Fruit fly (Drosophila melanogaster): Measurements from ENCODE around the gene Pus10.

Gene Pus10

DNA sequence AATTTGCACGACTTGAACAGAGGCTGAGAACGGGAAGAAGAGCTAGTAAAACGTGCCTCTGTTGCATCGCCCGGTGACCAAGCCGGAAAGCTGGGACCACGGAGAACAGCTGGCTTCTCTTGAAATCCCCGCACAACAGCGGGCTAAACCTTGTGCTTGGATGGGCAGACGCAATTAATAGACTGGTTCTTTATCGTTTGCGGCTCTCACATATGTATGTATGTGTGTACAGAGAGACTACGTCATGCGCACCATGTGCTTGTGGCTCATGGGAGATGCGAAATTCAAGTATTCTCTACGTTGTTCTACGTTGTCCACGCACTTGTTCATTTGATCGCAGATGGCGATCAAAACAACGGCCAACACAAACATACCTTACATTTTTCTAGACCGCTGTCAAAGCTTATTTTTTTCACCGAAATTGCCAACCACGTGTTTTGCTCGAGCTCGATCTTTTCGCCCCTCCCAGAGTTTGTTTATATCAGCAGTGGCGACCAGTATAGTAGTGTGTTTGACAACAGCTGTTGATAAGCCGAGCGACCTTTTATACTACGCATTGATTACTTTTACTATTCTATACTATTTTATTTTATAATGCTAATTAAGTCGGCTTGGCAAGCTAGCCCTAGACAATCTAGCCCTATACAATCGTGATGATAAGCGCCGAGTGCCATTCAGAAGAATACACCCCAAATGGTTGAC is 45.9 kb downstream of the Pus10 start (continued):
- TF ChIP-seq fd3F (GFP tag; optimal IDR thresholded peaks at IDR 0.05) (no peak), YL-1 (GFP tag; optimal IDR thresholded peaks at IDR 0.05) (peak; percentile 10), Tbp (GFP tag; optimal IDR thresholded peaks at IDR 0.05) (no peak), trem (tag; optimal IDR thresholded peaks at IDR 0.05) (no peak), crc (GFP tag; optimal IDR thresholded peaks at IDR 0.05) (no peak), sug (tag; optimal IDR thresholded peaks at IDR 0.05) (peak; percentile 88), D (optimal IDR thresholded peaks at IDR 0.05) (no peak), D (GFP tag; optimal IDR thresholded peaks at IDR 0.05) (no peak), en (GFP tag; optimal IDR thresholded peaks at IDR 0.05) (no peak), Fer1 (GFP tag; optimal IDR thresholded peaks at IDR 0.05) (peak; percentile 32), odd (GFP tag; optimal IDR thresholded peaks at IDR 0.05) (no peak), CG3163 (GFP tag; optimal IDR thresholded peaks at IDR 0.05) (peak; percentile 40), BtbVII (GFP tag; optimal IDR thresholded peaks at IDR 0.05) (peak; percentile 38), B-H2 (GFP tag; optimal IDR thresholded peaks at IDR 0.05) (no peak), hb (GFP tag; IDR thresholded peaks at IDR 0.05; ENCODE audit: partially characterized antibody) (no peak), CG30403 (GFP tag; optimal IDR thresholded peaks at IDR 0.05) (no peak), pita (GFP tag; optimal IDR thresholded peaks at IDR 0.05) (no peak), amos (GFP tag; IDR thresholded peaks at IDR 0.05; ENCODE audit: partially characterized antibody) (0 out of 2 replicates have a peak, but pooled peaks have one; percentile 18), cg (GFP tag; optimal IDR thresholded peaks at IDR 0.05) (peak; percentile 67), salm (tag; optimal IDR thresholded peaks at IDR 0.05) (no peak), CG10543 (GFP tag; optimal IDR thresholded peaks at IDR 0.05) (peak; percentile 75), kay (GFP tag; optimal IDR thresholded peaks at IDR 0.05) (no peak), CG5953 (GFP tag; IDR thresholded peaks at IDR 0.05) (no peak), CG17359 (tag; optimal IDR thresholded peaks at IDR 0.05) (no peak), sna (GFP tag; IDR thresholded peaks at IDR 0.05; ENCODE audit: partially characterized antibody) (no peak), CG10366 (GFP tag; IDR thresholded peaks at IDR 0.05) (no peak), Pdp1 (GFP tag; optimal IDR thresholded peaks at IDR 0.05) (no peak), Lpt (GFP tag; optimal IDR thresholded peaks at IDR 0.05) (no peak), slbo (GFP tag; IDR thresholded peaks at IDR 0.05) (no peak), gro (GFP tag; optimal IDR thresholded peaks at IDR 0.05) (no peak), CTCF (GFP tag; optimal IDR thresholded peaks at IDR 0.05) (no peak), CrebB (tag; optimal IDR thresholded peaks at IDR 0.05) (no peak), Dip2 (GFP tag; IDR thresholded peaks at IDR 0.05) (no peak), CG8765 (GFP tag; IDR thresholded peaks at IDR 0.05) (no peak), CG15514 (GFP tag; optimal IDR thresholded peaks at IDR 0.05) (peak; percentile 82), crp (GFP tag; optimal IDR thresholded peaks at IDR 0.05) (peak in 1 of 2 experiments; percentile 8), Dref (GFP tag; IDR thresholded peaks at IDR 0.05) (no peak), inv (GFP tag; IDR thresholded peaks at IDR 0.05; ENCODE audit: partially characterized antibody) (no peak), lab (GFP tag; optimal IDR thresholded peaks at IDR 0.05) (peak; percentile 41), Dek (tag; optimal IDR thresholded peaks at IDR 0.05) (peak; percentile 15), Fer3 (tag; optimal IDR thresholded peaks at IDR 0.05) (no peak), nerfin-1 (tag; optimal IDR thresholded peaks at IDR 0.05) (no peak), otp (GFP tag; IDR thresholded peaks at IDR 0.05) (no peak), CG13123 (GFP tag; optimal IDR thresholded peaks at IDR 0.05) (no peak), gcm (GFP tag; optimal IDR thresholded peaks at IDR 0.05) (no peak), h (optimal IDR thresholded peaks at IDR 0.05) (no peak), cas (GFP tag; IDR thresholded peaks at IDR 0.05) (no peak), Scr (GFP tag; IDR thresholded peaks at IDR 0.05; ENCODE audit: partially characterized antibody) (no peak), CG3847 (GFP tag; IDR thresholded peaks at IDR 0.05) (no peak), Dip3 (GFP tag; optimal IDR thresholded peaks at IDR 0.05) (no peak), CG32532 (GFP tag; IDR thresholded peaks at IDR 0.05) (no peak)

Measured in whole organism, embryonic.